Worm (Caenorhabditis elegans): ENCODE results near the gene F23H11.7.

The F23H11.7 gene

DNA sequence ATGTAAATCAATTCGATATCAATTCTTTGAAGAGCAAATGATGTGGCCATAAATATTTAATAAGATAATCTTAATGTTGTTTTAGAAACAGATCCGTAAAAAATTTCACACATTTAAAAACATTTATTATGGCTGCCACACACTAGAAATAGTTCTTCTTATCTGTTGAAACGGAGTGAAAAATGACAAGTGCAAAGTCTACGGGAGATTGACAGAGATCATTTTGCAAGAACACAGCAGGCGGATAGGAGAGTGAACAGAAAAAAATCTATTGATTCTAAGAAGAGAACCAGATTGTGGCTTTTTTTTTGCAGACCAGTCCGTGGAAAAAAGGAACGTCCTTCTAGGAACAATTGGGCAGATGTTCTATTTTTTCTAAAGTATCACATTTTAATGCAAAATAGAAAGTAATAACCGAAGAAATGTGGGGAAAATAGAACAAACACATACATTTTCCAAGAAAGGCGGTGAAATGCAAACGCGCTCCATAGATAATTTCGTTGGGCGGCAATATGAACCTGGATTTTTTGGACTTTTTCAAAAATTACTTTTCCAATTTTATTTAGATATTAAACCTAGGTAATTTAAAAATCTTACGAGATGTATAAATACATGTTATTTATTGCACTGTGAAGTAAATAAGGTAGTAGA, 17.5 kb downstream of the F23H11.7 start (continued):
- TF ChIP-seq skn-1 (tag; optimal IDR thresholded peaks at IDR 0.05) = no peak
- no peak for TF ChIP-seq pqm-1 (tag; optimal IDR thresholded peaks at IDR 0.05)
- no peak for TF ChIP-seq ceh-82 (tag; optimal IDR thresholded peaks at IDR 0.05)
- no peak for TF ChIP-seq ceh-90 (tag; optimal IDR thresholded peaks at IDR 0.05)
- TF ChIP-seq fkh-10 (GFP tag; optimal IDR thresholded peaks at IDR 0.05) = no peak
- TF ChIP-seq fos-1 (tag; optimal IDR thresholded peaks at IDR 0.05) = no peak
- TF ChIP-seq efl-1 (optimal IDR thresholded peaks at IDR 0.05) = peak; percentile 55 to 70
- peak; percentile 78 to 97 for TF ChIP-seq efl-1 (GFP tag; optimal IDR thresholded peaks at IDR 0.05 in 1 of 2)
- no peak for TF ChIP-seq efl-3 (GFP tag; optimal IDR thresholded peaks at IDR 0.05)
- no peak for TF ChIP-seq egl-27 (tag; optimal IDR thresholded peaks at IDR 0.05)
- peak; percentile 42 for TF ChIP-seq lin-15B (tag; optimal IDR thresholded peaks at IDR 0.05)
- no peak for TF ChIP-seq aly-2 (tag; optimal IDR thresholded peaks at IDR 0.05)
- no peak for TF ChIP-seq snpc-4 (tag; optimal IDR thresholded peaks at IDR 0.05)
- TF ChIP-seq nhr-77 (tag; optimal IDR thresholded peaks at IDR 0.05) = no peak
- TF ChIP-seq jun-1 (tag; optimal IDR thresholded peaks at IDR 0.05) = no peak
- no peak for TF ChIP-seq swsn-7 (tag; optimal IDR thresholded peaks at IDR 0.05)
- no peak for TF ChIP-seq lsy-2 (tag; optimal IDR thresholded peaks at IDR 0.05)
- TF ChIP-seq isw-1 (GFP tag; IDR thresholded peaks at IDR 0.05) = no peak
- no peak for TF ChIP-seq fkh-4 (tag; optimal IDR thresholded peaks at IDR 0.05; ENCODE audit: borderline replicate concordance)
- TF ChIP-seq nhr-237 (tag; optimal IDR thresholded peaks at IDR 0.05) = no peak
- no peak for TF ChIP-seq Y116A8C.19 (tag; optimal IDR thresholded peaks at IDR 0.05; ENCODE audit: borderline replicate concordance)
- no peak for TF ChIP-seq vab-15 (tag; optimal IDR thresholded peaks at IDR 0.05)
- TF ChIP-seq snu-23 (GFP tag; optimal IDR thresholded peaks at IDR 0.05) = peak; percentile 3
- no peak for TF ChIP-seq unc-130 (tag; optimal IDR thresholded peaks at IDR 0.05)
- peak; percentile 9 for TF ChIP-seq blmp-1 (tag; optimal IDR thresholded peaks at IDR 0.05)
- no peak for TF ChIP-seq unc-86 (tag; optimal IDR thresholded peaks at IDR 0.05)
- TF ChIP-seq egl-13 (tag; optimal IDR thresholded peaks at IDR 0.05) = no peak
- TF ChIP-seq lin-35 (GFP tag; optimal IDR thresholded peaks at IDR 0.05) = peak; percentile 42 to 87
- TF ChIP-seq nhr-90 (tag; optimal IDR thresholded peaks at IDR 0.05; ENCODE audit: poor library complexity) = no peak
- no peak for TF ChIP-seq hpl-2 (GFP tag; optimal IDR thresholded peaks at IDR 0.05)
- TF ChIP-seq ama-1 (optimal IDR thresholded peaks at IDR 0.05) = no peak
- TF ChIP-seq ztf-4 (tag; optimal IDR thresholded peaks at IDR 0.05) = no peak
- no peak for TF ChIP-seq unc-30 (tag; optimal IDR thresholded peaks at IDR 0.05)
- no peak for TF ChIP-seq hlh-17 (GFP tag; optimal IDR thresholded peaks at IDR 0.05; ENCODE audit: borderline replicate concordance)
- TF ChIP-seq tbx-2 (tag; optimal IDR thresholded peaks at IDR 0.05) = no peak
- no peak for TF ChIP-seq lin-39 (tag; optimal IDR thresholded peaks at IDR 0.05)
- TF ChIP-seq nhr-20 (tag; optimal IDR thresholded peaks at IDR 0.05) = peak; percentile 6
- TF ChIP-seq ztf-11 (tag; optimal IDR thresholded peaks at IDR 0.05) = no peak
- peak; percentile 61 to 81 (median 73) for TF ChIP-seq dpl-1 (GFP tag; optimal IDR thresholded peaks at IDR 0.05)

DNA sequence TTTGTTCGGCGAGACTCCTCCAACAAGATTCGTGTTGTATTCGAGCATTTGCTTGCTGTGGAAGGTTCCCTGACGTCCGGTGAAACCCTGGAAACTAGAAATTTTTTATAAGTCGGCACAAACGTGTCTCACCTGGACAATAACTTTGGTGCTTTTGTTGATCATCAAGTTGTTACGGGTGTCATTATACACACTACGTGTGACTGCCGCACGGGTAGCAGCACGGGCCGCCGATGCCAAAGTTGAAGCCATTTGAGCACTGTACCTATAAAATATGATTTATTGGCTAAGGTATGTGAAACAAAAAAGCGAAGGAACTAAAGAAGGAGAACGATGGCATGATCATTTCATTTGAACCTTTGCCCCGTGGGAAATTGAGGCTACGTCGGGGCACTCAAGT, 18.1 kb downstream of the F23H11.7 start, which contains the start of gene sucl-2:
Gene sucl-2, minus strand, starts transcription at position 265 of the 400 bp plus-strand sequence.
- TF ChIP-seq F16B12.6 (tag; optimal IDR thresholded peaks at IDR 0.05) (no peak), efl-1 (optimal IDR thresholded peaks at IDR 0.05) (no peak), efl-1 (GFP tag; optimal IDR thresholded peaks at IDR 0.05 in 1 of 2) (peak in 1 of 2 experiments; percentile 90)

DNA sequence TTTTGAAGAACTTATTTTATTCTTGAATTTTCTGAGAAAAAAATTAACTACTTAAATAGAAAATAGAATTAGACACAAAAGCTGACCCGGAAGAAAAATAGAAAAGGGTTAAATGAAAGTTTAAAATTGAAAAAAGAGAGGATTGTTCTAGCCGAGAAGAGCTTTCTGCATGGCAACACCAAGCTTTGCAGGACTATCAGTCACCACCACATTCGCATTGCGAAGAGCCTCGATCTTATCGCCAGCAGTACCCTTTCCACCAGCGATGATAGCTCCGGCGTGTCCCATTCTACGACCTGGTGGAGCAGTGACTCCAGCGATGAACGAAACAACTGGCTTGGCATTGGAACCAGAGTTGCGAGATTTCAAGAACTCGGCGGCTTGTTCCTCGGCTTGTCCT, 19.1 kb downstream of the F23H11.7 start:
- TF ChIP-seq grh-1 (GFP tag; IDR thresholded peaks at IDR 0.05) (no peak), unc-30 (tag; optimal IDR thresholded peaks at IDR 0.05) (no peak), ceh-82 (tag; optimal IDR thresholded peaks at IDR 0.05) (no peak), C04F5.9 (tag; optimal IDR thresholded peaks at IDR 0.05) (no peak), C16A3.4 (tag; optimal IDR thresholded peaks at IDR 0.05) (no peak), tbx-2 (tag; optimal IDR thresholded peaks at IDR 0.05) (no peak), nhr-84 (tag; optimal IDR thresholded peaks at IDR 0.05) (no peak), elt-2 (tag; optimal IDR thresholded peaks at IDR 0.05) (no peak), egl-27 (tag; optimal IDR thresholded peaks at IDR 0.05) (no peak), zag-1 (tag; optimal IDR thresholded peaks at IDR 0.05) (no peak), blmp-1 (tag; optimal IDR thresholded peaks at IDR 0.05) (no peak), egl-13 (tag; optimal IDR thresholded peaks at IDR 0.05) (no peak), snu-23 (GFP tag; optimal IDR thresholded peaks at IDR 0.05) (no peak), mab-9 (GFP tag; IDR thresholded peaks at IDR 0.05) (no peak)
